Fruit fly (Drosophila melanogaster): ENCODE results near the gene RabGGTb.

RabGGTb gene

dm6 chr2L:2861885-2862620, 16.9 kb upstream of the RabGGTb start (continued):
- no peak for TF ChIP-seq ac (GFP tag; optimal IDR thresholded peaks at IDR 0.05)
- no peak for TF ChIP-seq CG10462 (GFP tag; optimal IDR thresholded peaks at IDR 0.05)
- TF ChIP-seq Gsc (GFP tag; IDR thresholded peaks at IDR 0.05): no peak
- TF ChIP-seq bowl (GFP tag; IDR thresholded peaks at IDR 0.05): no peak
- TF ChIP-seq CG6765 (GFP tag; optimal IDR thresholded peaks at IDR 0.05): no peak
- no peak for TF ChIP-seq da (GFP tag; optimal IDR thresholded peaks at IDR 0.05)
- TF ChIP-seq Hr51 (GFP tag; optimal IDR thresholded peaks at IDR 0.05): peak in 1 of 2 experiments; percentile 17
- TF ChIP-seq Dip2 (GFP tag; IDR thresholded peaks at IDR 0.05): no peak
- no peak for TF ChIP-seq CG6683 (GFP tag; optimal IDR thresholded peaks at IDR 0.05)
- TF ChIP-seq CG4328 (GFP tag; optimal IDR thresholded peaks at IDR 0.05): no peak
- no peak for TF ChIP-seq chn (GFP tag; optimal IDR thresholded peaks at IDR 0.05)
- TF ChIP-seq CG3726 (GFP tag; IDR thresholded peaks at IDR 0.05): no peak
- no peak for TF ChIP-seq CG6813 (GFP tag; optimal IDR thresholded peaks at IDR 0.05)
- no peak for TF ChIP-seq ind (GFP tag; optimal IDR thresholded peaks at IDR 0.05)
- TF ChIP-seq CG11398 (GFP tag; optimal IDR thresholded peaks at IDR 0.05): no peak
- TF ChIP-seq wek (GFP tag; optimal IDR thresholded peaks at IDR 0.05): peak; percentile 39
- peak; percentile 25 for TF ChIP-seq CG12071 (GFP tag; optimal IDR thresholded peaks at IDR 0.05)
- no peak for TF ChIP-seq CG9932 (GFP tag; IDR thresholded peaks at IDR 0.05)
- TF ChIP-seq HmgZ (tag; optimal IDR thresholded peaks at IDR 0.05): no peak
- no peak for TF ChIP-seq Hand (GFP tag; optimal IDR thresholded peaks at IDR 0.05)
- peak; percentile 3 for TF ChIP-seq CG6854 (GFP tag; optimal IDR thresholded peaks at IDR 0.05)
- no peak for TF ChIP-seq jumu (GFP tag; optimal IDR thresholded peaks at IDR 0.05)
- TF ChIP-seq ems (GFP tag; optimal IDR thresholded peaks at IDR 0.05): peak; percentile 26
- TF ChIP-seq Usf (GFP tag; optimal IDR thresholded peaks at IDR 0.05): no peak
- TF ChIP-seq Eip74EF (GFP tag; optimal IDR thresholded peaks at IDR 0.05): peak in 1 of 2 experiments; percentile 12
- TF ChIP-seq zf30C (GFP tag; optimal IDR thresholded peaks at IDR 0.05): peak; percentile 55
- TF ChIP-seq Atf3 (GFP tag; optimal IDR thresholded peaks at IDR 0.05): no peak
- no peak for TF ChIP-seq CG11696 (GFP tag; IDR thresholded peaks at IDR 0.05)
- TF ChIP-seq CG12769 (tag; optimal IDR thresholded peaks at IDR 0.05): peak; percentile 2
- no peak for TF ChIP-seq hb (GFP tag; IDR thresholded peaks at IDR 0.05; ENCODE audit: partially characterized antibody)
- TF ChIP-seq abd-A (tag; optimal IDR thresholded peaks at IDR 0.05): peak; percentile 73
- peak; percentile 64 for TF ChIP-seq CG13287 (GFP tag; IDR thresholded peaks at IDR 0.05; ENCODE audit: partially characterized antibody)
- TF ChIP-seq bbx (GFP tag; IDR thresholded peaks at IDR 0.05; ENCODE audit: partially characterized antibody): peak; percentile 80
- TF ChIP-seq chinmo (GFP tag; IDR thresholded peaks at IDR 0.05; ENCODE audit: partially characterized antibody): peak; percentile 98
- TF ChIP-seq CG12391 (tag; optimal IDR thresholded peaks at IDR 0.05): peak; percentile 6
- 0 out of 2 replicates have a peak, but pooled peaks have one; percentile 6 for TF ChIP-seq HLH3B (GFP tag; IDR thresholded peaks at IDR 0.05)
- no peak for TF ChIP-seq CG1832 (GFP tag; optimal IDR thresholded peaks at IDR 0.05)
- TF ChIP-seq CrebB (tag; optimal IDR thresholded peaks at IDR 0.05): no peak
- TF ChIP-seq NK7.1 (GFP tag; optimal IDR thresholded peaks at IDR 0.05): no peak
- TF ChIP-seq CG9797 (GFP tag; optimal IDR thresholded peaks at IDR 0.05): no peak
- TF ChIP-seq tna (GFP tag; IDR thresholded peaks at IDR 0.05; ENCODE audit: partially characterized antibody): peak; percentile 62; the same call in 1 of the 2 replicates
- 0 out of 2 replicates have a peak, but pooled peaks have one; percentile 6 for TF ChIP-seq CG14014 (GFP tag; IDR thresholded peaks at IDR 0.05)
- peak; percentile 68; the same call in 1 of the 2 replicates for TF ChIP-seq chm (GFP tag; IDR thresholded peaks at IDR 0.05)
- peak; percentile 42 for TF ChIP-seq caup (GFP tag; optimal IDR thresholded peaks at IDR 0.05; ENCODE audit: severe bottlenecking)
- peak; percentile 58; the same call in 2 of the 3 replicates for TF ChIP-seq CG34224 (GFP tag; IDR thresholded peaks at IDR 0.05; ENCODE audit: partially characterized antibody)
- peak; percentile 55; the same call in 1 of the 3 replicates for TF ChIP-seq so (GFP tag; IDR thresholded peaks at IDR 0.05)
- peak; percentile 39 for TF ChIP-seq pros (GFP tag; optimal IDR thresholded peaks at IDR 0.05)
- no peak for TF ChIP-seq CG13123 (GFP tag; optimal IDR thresholded peaks at IDR 0.05)

Data from whole organism, embryonic.